Comparison of ENCODE assay signal across 1 fruit fly cellular context in genomic region chrX:493445-494190, dm6.
TF ChIP-seq lines count a peak whose summit lies in the region.

TSS of gene CG17896 (minus strand) at chrX:493495.

TF ChIP-seq in whole organism, embryonic, 481 proteins besides CTCF, POLR2A, EP300 and RAD21 (continued from another document and continues in another):
- TF ChIP-seq CG17186 (GFP tag; optimal IDR thresholded peaks at IDR 0.05; lab: Kevin White, UChicago) = peak; percentile 75
- TF ChIP-seq CG14050 (GFP tag; IDR thresholded peaks at IDR 0.05; lab: Robert Waterston, UW) = peak; percentile 95
- TF ChIP-seq Atf-2 (GFP tag; optimal IDR thresholded peaks at IDR 0.05; lab: Kevin White, UChicago) = peak; percentile 98
- peak; percentile 98 for TF ChIP-seq CG12219 (GFP tag; optimal IDR thresholded peaks at IDR 0.05; lab: Kevin White, UChicago)
- peak; percentile 98 for TF ChIP-seq CG31224 (GFP tag; IDR thresholded peaks at IDR 0.05; lab: Robert Waterston, UW)
- no peak for TF ChIP-seq CG34224 (GFP tag; IDR thresholded peaks at IDR 0.05; lab: Robert Waterston, UW; ENCODE audit: partially characterized antibody)
- no peak for TF ChIP-seq pan (optimal IDR thresholded peaks at IDR 0.05; lab: Kevin White, UChicago)
- peak in 1 of 2 experiments; percentile 98 for TF ChIP-seq pan (GFP tag; optimal IDR thresholded peaks at IDR 0.05 in 1 of 2, IDR thresholded peaks at IDR 0.05 in 1 of 2)
- TF ChIP-seq Sin3A (optimal IDR thresholded peaks at IDR 0.05; lab: Kevin White, UChicago) = no peak
- TF ChIP-seq ab (GFP tag; optimal IDR thresholded peaks at IDR 0.05; lab: Kevin White, UChicago) = peak; percentile 96
- TF ChIP-seq CG14667 (GFP tag; IDR thresholded peaks at IDR 0.05; lab: Robert Waterston, UW) = peak; percentile 97
- peak; percentile 55 for TF ChIP-seq kni (GFP tag; optimal IDR thresholded peaks at IDR 0.05; lab: Kevin White, UChicago)
- TF ChIP-seq al (GFP tag; IDR thresholded peaks at IDR 0.05; lab: Robert Waterston, UW) = peak; percentile 99
- TF ChIP-seq CG12744 (GFP tag; optimal IDR thresholded peaks at IDR 0.05; lab: Kevin White, UChicago) = peak; percentile 97
- peak; percentile 91 for TF ChIP-seq run (tag; optimal IDR thresholded peaks at IDR 0.05; lab: Kevin White, UChicago)
- peak; percentile 97 for TF ChIP-seq C15 (GFP tag; IDR thresholded peaks at IDR 0.05; lab: Robert Waterston, UW)
- TF ChIP-seq CG17385 (GFP tag; optimal IDR thresholded peaks at IDR 0.05; lab: Kevin White, UChicago) = peak; percentile 95
- TF ChIP-seq CG18619 (GFP tag; optimal IDR thresholded peaks at IDR 0.05; lab: Kevin White, UChicago) = peak; percentile 97
- peak; percentile 94 for TF ChIP-seq az2 (GFP tag; optimal IDR thresholded peaks at IDR 0.05; lab: Kevin White, UChicago)
- TF ChIP-seq CG10565 (GFP tag; optimal IDR thresholded peaks at IDR 0.05; lab: Kevin White, UChicago) = peak; percentile 81
- TF ChIP-seq chm (GFP tag; IDR thresholded peaks at IDR 0.05; lab: Robert Waterston, UW) = peak; percentile 96
- peak; percentile 89 for TF ChIP-seq CG11723 (GFP tag; optimal IDR thresholded peaks at IDR 0.05; lab: Kevin White, UChicago)
- TF ChIP-seq CG7271 (tag; optimal IDR thresholded peaks at IDR 0.05; lab: Kevin White, UChicago) = peak; percentile 67
- peak; percentile 91 for TF ChIP-seq exex (tag; optimal IDR thresholded peaks at IDR 0.05; lab: Kevin White, UChicago)
- peak; percentile 93 for TF ChIP-seq CG12236 (GFP tag; optimal IDR thresholded peaks at IDR 0.05; lab: Kevin White, UChicago)
- TF ChIP-seq CG7987 (GFP tag; optimal IDR thresholded peaks at IDR 0.05; lab: Kevin White, UChicago) = peak; percentile 95
- peak; percentile 98 for TF ChIP-seq fd3F (GFP tag; optimal IDR thresholded peaks at IDR 0.05; lab: Kevin White, UChicago)
- TF ChIP-seq ranshi (GFP tag; IDR thresholded peaks at IDR 0.05; lab: Robert Waterston, UW) = peak; percentile 98
- peak; percentile 92 for TF ChIP-seq Bdp1 (GFP tag; optimal IDR thresholded peaks at IDR 0.05; lab: Kevin White, UChicago)
- TF ChIP-seq MESR4 (GFP tag; optimal IDR thresholded peaks at IDR 0.05; lab: Kevin White, UChicago) = peak; percentile 61
- no peak for TF ChIP-seq zen2 (GFP tag; IDR thresholded peaks at IDR 0.05; lab: Robert Waterston, UW; ENCODE audit: partially characterized antibody)
- peak; percentile 99 for TF ChIP-seq Drgx (GFP tag; IDR thresholded peaks at IDR 0.05; lab: Robert Waterston, UW)
- no peak for TF ChIP-seq nerfin-2 (GFP tag; IDR thresholded peaks at IDR 0.05; lab: Robert Waterston, UW; ENCODE audit: partially characterized antibody)
- TF ChIP-seq CG16815 (GFP tag; optimal IDR thresholded peaks at IDR 0.05; lab: Kevin White, UChicago) = peak; percentile 96
- no peak for TF ChIP-seq Dll (GFP tag; IDR thresholded peaks at IDR 0.05; lab: Robert Waterston, UW; ENCODE audit: partially characterized antibody)
- TF ChIP-seq CG8281 (tag; optimal IDR thresholded peaks at IDR 0.05; lab: Kevin White, UChicago) = peak; percentile 85
- peak; percentile 99 for TF ChIP-seq CHES-1-like (GFP tag; optimal IDR thresholded peaks at IDR 0.05; lab: Kevin White, UChicago)
- TF ChIP-seq CG12104 (GFP tag; optimal IDR thresholded peaks at IDR 0.05; lab: Kevin White, UChicago) = peak; percentile 97
- peak; percentile 97 for TF ChIP-seq Camta (GFP tag; optimal IDR thresholded peaks at IDR 0.05; lab: Kevin White, UChicago)
- peak; percentile 88 for TF ChIP-seq Adf1 (GFP tag; IDR thresholded peaks at IDR 0.05; lab: Robert Waterston, UW)
- peak; percentile 72; the same call in 1 of the 3 replicates for TF ChIP-seq z (GFP tag; IDR thresholded peaks at IDR 0.05; lab: Robert Waterston, UW)
- peak; percentile 97 for TF ChIP-seq dmrt99B (tag; optimal IDR thresholded peaks at IDR 0.05; lab: Kevin White, UChicago)
- TF ChIP-seq Asciz (GFP tag; optimal IDR thresholded peaks at IDR 0.05; lab: Kevin White, UChicago) = peak; percentile 88
- TF ChIP-seq sima (GFP tag; optimal IDR thresholded peaks at IDR 0.05; lab: Kevin White, UChicago) = peak; percentile 95
- TF ChIP-seq Scr (GFP tag; IDR thresholded peaks at IDR 0.05; lab: Robert Waterston, UW; ENCODE audit: partially characterized antibody) = no peak
- TF ChIP-seq sna (GFP tag; IDR thresholded peaks at IDR 0.05; lab: Robert Waterston, UW; ENCODE audit: partially characterized antibody) = no peak
- TF ChIP-seq esg (GFP tag; conservative IDR thresholded peaks at IDR 0.05; lab: Robert Waterston, UW) = peak; percentile 95
- TF ChIP-seq ATbp (GFP tag; optimal IDR thresholded peaks at IDR 0.05; lab: Kevin White, UChicago) = peak; percentile 95
- TF ChIP-seq cg (GFP tag; optimal IDR thresholded peaks at IDR 0.05; lab: Kevin White, UChicago) = peak; percentile 96
- TF ChIP-seq Myb (GFP tag; optimal IDR thresholded peaks at IDR 0.05; lab: Kevin White, UChicago) = peak; percentile 94
- peak; percentile 97 for TF ChIP-seq klu (GFP tag; IDR thresholded peaks at IDR 0.05; lab: Robert Waterston, UW)
- TF ChIP-seq mirr (GFP tag; optimal IDR thresholded peaks at IDR 0.05; lab: Kevin White, UChicago) = peak; percentile 98
- peak; percentile 98 for TF ChIP-seq Dad (GFP tag; optimal IDR thresholded peaks at IDR 0.05; lab: Kevin White, UChicago)
- peak; percentile 97 for TF ChIP-seq zfh1 (GFP tag; IDR thresholded peaks at IDR 0.05; lab: Robert Waterston, UW)
- TF ChIP-seq CG4820 (GFP tag; optimal IDR thresholded peaks at IDR 0.05; lab: Kevin White, UChicago) = peak; percentile 94
- TF ChIP-seq CG13894 (tag; optimal IDR thresholded peaks at IDR 0.05; lab: Kevin White, UChicago) = peak; percentile 97
- TF ChIP-seq CG4707 (GFP tag; optimal IDR thresholded peaks at IDR 0.05; lab: Kevin White, UChicago) = peak; percentile 85
- peak; percentile 92 for TF ChIP-seq odd (GFP tag; optimal IDR thresholded peaks at IDR 0.05; lab: Kevin White, UChicago)
- peak; percentile 85; the same call in 2 of the 3 replicates for TF ChIP-seq sr (GFP tag; IDR thresholded peaks at IDR 0.05; lab: Robert Waterston, UW)
- peak; percentile 92 for TF ChIP-seq peb (GFP tag; IDR thresholded peaks at IDR 0.05; lab: Robert Waterston, UW)
- peak; percentile 94 for TF ChIP-seq CG10274 (GFP tag; optimal IDR thresholded peaks at IDR 0.05; lab: Kevin White, UChicago)
- no peak for TF ChIP-seq Dfd (GFP tag; optimal IDR thresholded peaks at IDR 0.05; lab: Kevin White, UChicago)
- TF ChIP-seq TFAM (GFP tag; optimal IDR thresholded peaks at IDR 0.05; lab: Kevin White, UChicago) = peak; percentile 76
- peak; percentile 88 for TF ChIP-seq CG15601 (tag; optimal IDR thresholded peaks at IDR 0.05; lab: Kevin White, UChicago)
- peak; percentile 97 for TF ChIP-seq Max (GFP tag; optimal IDR thresholded peaks at IDR 0.05; lab: Kevin White, UChicago)
- peak; percentile 96 for TF ChIP-seq CG11504 (tag; optimal IDR thresholded peaks at IDR 0.05; lab: Kevin White, UChicago)
- peak; percentile 99 for TF ChIP-seq row (GFP tag; IDR thresholded peaks at IDR 0.05; lab: Robert Waterston, UW)
- TF ChIP-seq CG5953 (GFP tag; IDR thresholded peaks at IDR 0.05; lab: Robert Waterston, UW) = peak; percentile 93
- peak; percentile 97 for TF ChIP-seq H15 (GFP tag; IDR thresholded peaks at IDR 0.05; lab: Robert Waterston, UW)
- TF ChIP-seq CG17912 (GFP tag; optimal IDR thresholded peaks at IDR 0.05; lab: Kevin White, UChicago) = peak; percentile 50
- peak; percentile 100 for TF ChIP-seq slbo (GFP tag; IDR thresholded peaks at IDR 0.05; lab: Robert Waterston, UW)
- TF ChIP-seq crp (GFP tag; optimal IDR thresholded peaks at IDR 0.05; lab: Kevin White, UChicago) = peak in 1 of 2 experiments; percentile 67
- peak; percentile 96 for TF ChIP-seq CG12391 (tag; optimal IDR thresholded peaks at IDR 0.05; lab: Kevin White, UChicago)
- peak; percentile 97 for TF ChIP-seq Mad (GFP tag; optimal IDR thresholded peaks at IDR 0.05; lab: Kevin White, UChicago)
- TF ChIP-seq dati (GFP tag; IDR thresholded peaks at IDR 0.05; lab: Robert Waterston, UW) = peak; percentile 90
- peak; percentile 93 for TF ChIP-seq phol (tag; optimal IDR thresholded peaks at IDR 0.05; lab: Kevin White, UChicago)
- peak; percentile 97 for TF ChIP-seq unpg (GFP tag; optimal IDR thresholded peaks at IDR 0.05; lab: Kevin White, UChicago)
- TF ChIP-seq CG2120 (GFP tag; optimal IDR thresholded peaks at IDR 0.05; lab: Kevin White, UChicago) = peak; percentile 100
- peak; percentile 97 for TF ChIP-seq ci (GFP tag; IDR thresholded peaks at IDR 0.05; lab: Robert Waterston, UW)
- TF ChIP-seq CG4617 (GFP tag; optimal IDR thresholded peaks at IDR 0.05; lab: Kevin White, UChicago; ENCODE audit: borderline replicate concordance) = peak; percentile 93
- TF ChIP-seq CG11247 (GFP tag; IDR thresholded peaks at IDR 0.05; lab: Robert Waterston, UW) = peak; percentile 98
- peak; percentile 96 for TF ChIP-seq Atf3 (GFP tag; optimal IDR thresholded peaks at IDR 0.05; lab: Kevin White, UChicago)
- peak; percentile 87 for TF ChIP-seq CG3407 (GFP tag; optimal IDR thresholded peaks at IDR 0.05; lab: Kevin White, UChicago)
- TF ChIP-seq Deaf1 (tag; optimal IDR thresholded peaks at IDR 0.05; lab: Kevin White, UChicago) = peak; percentile 80
- peak; percentile 86; the same call in 2 of the 3 replicates for TF ChIP-seq CG2199 (GFP tag; IDR thresholded peaks at IDR 0.05; lab: Robert Waterston, UW)
- peak; percentile 94 for TF ChIP-seq bowl (GFP tag; IDR thresholded peaks at IDR 0.05; lab: Robert Waterston, UW)
- peak; percentile 99 for TF ChIP-seq D19A (tag; optimal IDR thresholded peaks at IDR 0.05; lab: Kevin White, UChicago)
- TF ChIP-seq gsb (GFP tag; IDR thresholded peaks at IDR 0.05; lab: Robert Waterston, UW) = peak; percentile 98
- TF ChIP-seq CG13123 (GFP tag; optimal IDR thresholded peaks at IDR 0.05; lab: Kevin White, UChicago) = peak; percentile 94
- peak; percentile 97 for TF ChIP-seq CG17612 (GFP tag; IDR thresholded peaks at IDR 0.05; lab: Robert Waterston, UW)
- TF ChIP-seq Atf6 (GFP tag; IDR thresholded peaks at IDR 0.05; lab: Robert Waterston, UW) = peak; percentile 99
- peak; percentile 92 for TF ChIP-seq CG31441 (GFP tag; IDR thresholded peaks at IDR 0.05; lab: Robert Waterston, UW)
- peak; percentile 97 for TF ChIP-seq CG17361 (GFP tag; IDR thresholded peaks at IDR 0.05; lab: Robert Waterston, UW)
- TF ChIP-seq NFAT (GFP tag; IDR thresholded peaks at IDR 0.05; lab: Robert Waterston, UW) = peak; percentile 99
- peak; percentile 93 for TF ChIP-seq CG18262 (tag; optimal IDR thresholded peaks at IDR 0.05; lab: Kevin White, UChicago)
- TF ChIP-seq Nf-YA (GFP tag; IDR thresholded peaks at IDR 0.05; lab: Robert Waterston, UW) = peak; percentile 91
- TF ChIP-seq kah (GFP tag; optimal IDR thresholded peaks at IDR 0.05; lab: Kevin White, UChicago) = peak; percentile 77
- TF ChIP-seq ssp (GFP tag; IDR thresholded peaks at IDR 0.05; lab: Robert Waterston, UW) = peak; percentile 92
- TF ChIP-seq HHEX (GFP tag; optimal IDR thresholded peaks at IDR 0.05; lab: Kevin White, UChicago) = peak; percentile 98
- peak; percentile 80 for TF ChIP-seq E2f2 (GFP tag; IDR thresholded peaks at IDR 0.05; lab: Robert Waterston, UW)
- TF ChIP-seq Mes4 (GFP tag; optimal IDR thresholded peaks at IDR 0.05; lab: Kevin White, UChicago) = peak; percentile 93
- peak; percentile 99 for TF ChIP-seq CG7786 (GFP tag; optimal IDR thresholded peaks at IDR 0.05; lab: Kevin White, UChicago)
- peak; percentile 98 for TF ChIP-seq tgo (GFP tag; IDR thresholded peaks at IDR 0.05; lab: Robert Waterston, UW)
- peak; percentile 98 for TF ChIP-seq CG9817 (tag; optimal IDR thresholded peaks at IDR 0.05; lab: Kevin White, UChicago)
- TF ChIP-seq ken (GFP tag; IDR thresholded peaks at IDR 0.05; lab: Robert Waterston, UW) = peak; percentile 96
- peak; percentile 99 for TF ChIP-seq CG3847 (GFP tag; IDR thresholded peaks at IDR 0.05; lab: Robert Waterston, UW)
- TF ChIP-seq scrt (GFP tag; optimal IDR thresholded peaks at IDR 0.05; lab: Kevin White, UChicago) = peak; percentile 95
- peak; percentile 98 for TF ChIP-seq emc (GFP tag; optimal IDR thresholded peaks at IDR 0.05; lab: Kevin White, UChicago)
- peak; percentile 98 for TF ChIP-seq pum (GFP tag; optimal IDR thresholded peaks at IDR 0.05; lab: Kevin White, UChicago)
- TF ChIP-seq B-H1 (GFP tag; IDR thresholded peaks at IDR 0.05; lab: Robert Waterston, UW) = peak; percentile 97
- peak; percentile 95 for TF ChIP-seq CG11093 (GFP tag; IDR thresholded peaks at IDR 0.05; lab: Robert Waterston, UW)
- TF ChIP-seq aop (GFP tag; IDR thresholded peaks at IDR 0.05; lab: Robert Waterston, UW) = peak; percentile 83
- TF ChIP-seq CG14860 (GFP tag; IDR thresholded peaks at IDR 0.05; lab: Robert Waterston, UW; ENCODE audit: partially characterized antibody) = no peak
- TF ChIP-seq maf-S (GFP tag; optimal IDR thresholded peaks at IDR 0.05; lab: Kevin White, UChicago) = peak; percentile 98
- peak; percentile 80 for TF ChIP-seq CG8359 (GFP tag; optimal IDR thresholded peaks at IDR 0.05; lab: Kevin White, UChicago; ENCODE audit: borderline replicate concordance)
- peak; percentile 99 for TF ChIP-seq CG11456 (GFP tag; IDR thresholded peaks at IDR 0.05; lab: Robert Waterston, UW)
- peak; percentile 97 for TF ChIP-seq CG6813 (GFP tag; optimal IDR thresholded peaks at IDR 0.05; lab: Kevin White, UChicago)
- TF ChIP-seq crc (GFP tag; optimal IDR thresholded peaks at IDR 0.05; lab: Kevin White, UChicago) = peak; percentile 98
- TF ChIP-seq rib (GFP tag; IDR thresholded peaks at IDR 0.05; lab: Robert Waterston, UW) = peak; percentile 99
- peak; percentile 96 for TF ChIP-seq CG31388 (GFP tag; optimal IDR thresholded peaks at IDR 0.05; lab: Kevin White, UChicago)
- TF ChIP-seq CG12155 (GFP tag; optimal IDR thresholded peaks at IDR 0.05; lab: Kevin White, UChicago) = peak; percentile 98
- peak; percentile 96 for TF ChIP-seq CG4282 (GFP tag; optimal IDR thresholded peaks at IDR 0.05; lab: Kevin White, UChicago)
- TF ChIP-seq CG9437 (GFP tag; optimal IDR thresholded peaks at IDR 0.05; lab: Kevin White, UChicago) = peak; percentile 89
- no peak for TF ChIP-seq CG1832 (GFP tag; optimal IDR thresholded peaks at IDR 0.05; lab: Kevin White, UChicago)
- TF ChIP-seq Hr78 (GFP tag; optimal IDR thresholded peaks at IDR 0.05; lab: Kevin White, UChicago) = peak in 1 of 2 experiments; percentile 75
- TF ChIP-seq Oaz (GFP tag; IDR thresholded peaks at IDR 0.05; lab: Robert Waterston, UW) = peak; percentile 96
- peak; percentile 97 for TF ChIP-seq slp2 (GFP tag; optimal IDR thresholded peaks at IDR 0.05; lab: Kevin White, UChicago)
- TF ChIP-seq grn (GFP tag; optimal IDR thresholded peaks at IDR 0.05; lab: Kevin White, UChicago) = peak; percentile 77
- TF ChIP-seq Meics (GFP tag; optimal IDR thresholded peaks at IDR 0.05; lab: Kevin White, UChicago) = peak; percentile 98
- peak; percentile 99 for TF ChIP-seq Fer3 (tag; optimal IDR thresholded peaks at IDR 0.05; lab: Kevin White, UChicago)
- peak; percentile 99 for TF ChIP-seq CG14441 (GFP tag; IDR thresholded peaks at IDR 0.05; lab: Robert Waterston, UW)
